Worm (Caenorhabditis elegans): Measurements from ENCODE around the gene C40A11.6.

DNA sequence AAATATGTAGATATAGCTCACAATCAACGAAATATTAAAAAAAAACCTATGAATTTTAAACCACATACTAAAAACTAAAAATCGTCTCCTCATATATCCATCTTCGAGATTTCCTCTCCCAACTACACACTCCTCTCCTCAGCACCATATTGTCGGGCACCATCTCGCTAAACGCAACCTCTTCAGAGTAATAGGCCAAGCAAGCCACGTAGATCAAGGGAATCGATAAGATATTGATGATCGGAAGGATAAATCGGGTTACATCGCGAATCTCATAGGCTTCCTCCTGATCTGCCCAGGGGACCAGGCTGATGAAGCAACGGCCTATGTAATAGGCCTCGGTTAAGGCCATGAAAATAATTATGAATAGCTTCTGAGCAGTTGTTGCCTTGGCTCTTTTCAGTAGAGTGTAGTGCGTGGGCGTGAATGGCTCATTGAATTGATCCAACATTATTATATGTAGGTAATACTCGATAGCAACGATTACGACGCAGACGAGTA is 5.1 kb upstream of the C40A11.6 start, which contains the start of the genes C40A11.7 and C40A11.8:
- TF ChIP-seq lsy-2 (tag; optimal IDR thresholded peaks at IDR 0.05) (no peak), snpc-4 (tag; optimal IDR thresholded peaks at IDR 0.05) (no peak), nhr-237 (tag; optimal IDR thresholded peaks at IDR 0.05) (no peak), nhr-11 (tag; optimal IDR thresholded peaks at IDR 0.05) (no peak), unc-62 (GFP tag; optimal IDR thresholded peaks at IDR 0.05) (no peak), unc-39 (tag; optimal IDR thresholded peaks at IDR 0.05) (no peak), nhr-25 (tag; optimal IDR thresholded peaks at IDR 0.05) (no peak), nhr-10 (tag; optimal IDR thresholded peaks at IDR 0.05) (no peak), blmp-1 (tag; optimal IDR thresholded peaks at IDR 0.05; ENCODE audit: insufficient read depth) (no peak), R02D3.7 (tag; optimal IDR thresholded peaks at IDR 0.05) (no peak), ztf-1 (GFP tag; conservative IDR thresholded peaks at IDR 0.05) (no peak), nhr-6 (tag; optimal IDR thresholded peaks at IDR 0.05) (no peak), aly-2 (tag; optimal IDR thresholded peaks at IDR 0.05) (no peak)

All from whole organism, L2 larva.